Fruit fly (Drosophila melanogaster): ENCODE results near the gene CG6071.

The CG6071 gene

dm6 chr3L:11685876-11686275 lies 40.0 kb upstream of the CG6071 start:
- TF ChIP-seq dmrt11E (tag; optimal IDR thresholded peaks at IDR 0.05) (no peak), Awh (GFP tag; IDR thresholded peaks at IDR 0.05) (no peak), ham (GFP tag; IDR thresholded peaks at IDR 0.05) (no peak), ATbp (GFP tag; optimal IDR thresholded peaks at IDR 0.05) (peak; percentile 1), NfI (GFP tag; optimal IDR thresholded peaks at IDR 0.05) (no peak), CG1647 (GFP tag; optimal IDR thresholded peaks at IDR 0.05) (no peak), Ets65A (GFP tag) (peak; percentile 82), CG12299 (tag; optimal IDR thresholded peaks at IDR 0.05) (no peak), CG9727 (GFP tag; optimal IDR thresholded peaks at IDR 0.05) (no peak), CG12219 (GFP tag; optimal IDR thresholded peaks at IDR 0.05) (no peak), CG17568 (GFP tag; optimal IDR thresholded peaks at IDR 0.05) (no peak), seq (GFP tag; IDR thresholded peaks at IDR 0.05) (no peak), otp (GFP tag; IDR thresholded peaks at IDR 0.05) (no peak), crol (GFP tag; IDR thresholded peaks at IDR 0.05) (peak; percentile 48; the same call in 1 of the 2 replicates), pfk (GFP tag; optimal IDR thresholded peaks at IDR 0.05) (no peak), ci (GFP tag; IDR thresholded peaks at IDR 0.05) (0 out of 3 replicates have a peak, but pooled peaks have one; percentile 40), CG2875 (GFP tag; optimal IDR thresholded peaks at IDR 0.05) (no peak), CTCF (GFP tag; optimal IDR thresholded peaks at IDR 0.05) (no peak), CG12155 (GFP tag; optimal IDR thresholded peaks at IDR 0.05) (no peak), Jarid2 (GFP tag; optimal IDR thresholded peaks at IDR 0.05) (no peak), gro (GFP tag; optimal IDR thresholded peaks at IDR 0.05) (no peak), Ravus (GFP tag; IDR thresholded peaks at IDR 0.05) (no peak), zen2 (GFP tag; IDR thresholded peaks at IDR 0.05; ENCODE audit: partially characterized antibody) (no peak), dan (GFP tag; IDR thresholded peaks at IDR 0.05) (no peak), sens (GFP tag) (peak; percentile 27), CG10431 (GFP tag; optimal IDR thresholded peaks at IDR 0.05) (peak; percentile 74)

- TF ChIP-seq Camta (GFP tag; optimal IDR thresholded peaks at IDR 0.05) (no peak), Lpt (GFP tag; optimal IDR thresholded peaks at IDR 0.05) (no peak), CG17186 (GFP tag; optimal IDR thresholded peaks at IDR 0.05) (no peak), Fer3 (tag; optimal IDR thresholded peaks at IDR 0.05) (no peak), Pdp1 (GFP tag; optimal IDR thresholded peaks at IDR 0.05) (peak in 1 of 2 experiments; percentile 80), org-1 (GFP tag; optimal IDR thresholded peaks at IDR 0.05) (no peak), CG1792 (GFP tag; optimal IDR thresholded peaks at IDR 0.05) (no peak), Ets97D (GFP tag; optimal IDR thresholded peaks at IDR 0.05) (no peak), Myb (GFP tag; optimal IDR thresholded peaks at IDR 0.05) (no peak), CG15479 (GFP tag; optimal IDR thresholded peaks at IDR 0.05) (no peak), cwo (GFP tag; optimal IDR thresholded peaks at IDR 0.05) (peak; percentile 71), CG14441 (GFP tag; IDR thresholded peaks at IDR 0.05) (no peak), chinmo (GFP tag; IDR thresholded peaks at IDR 0.05; ENCODE audit: partially characterized antibody) (0 out of 4 replicates have a peak, but pooled peaks have one; percentile 20), HLH54F (GFP tag; optimal IDR thresholded peaks at IDR 0.05) (no peak), CG6813 (GFP tag; optimal IDR thresholded peaks at IDR 0.05) (no peak), Hr78 (GFP tag; optimal IDR thresholded peaks at IDR 0.05) (peak in 1 of 2 experiments; percentile 43), zfh2 (GFP tag; optimal IDR thresholded peaks at IDR 0.05) (no peak), CG10366 (GFP tag; IDR thresholded peaks at IDR 0.05) (no peak)
Observed at dm6 chr3L:11684522-11684851, 38.7 kb upstream of the CG6071 start.
